Worm (Caenorhabditis elegans): ENCODE results near the gene fbxb-74.
A peak's percentile ranks its signal among the peaks of the same experiment; 100 is the strongest.

fbxb-74 gene

DNA sequence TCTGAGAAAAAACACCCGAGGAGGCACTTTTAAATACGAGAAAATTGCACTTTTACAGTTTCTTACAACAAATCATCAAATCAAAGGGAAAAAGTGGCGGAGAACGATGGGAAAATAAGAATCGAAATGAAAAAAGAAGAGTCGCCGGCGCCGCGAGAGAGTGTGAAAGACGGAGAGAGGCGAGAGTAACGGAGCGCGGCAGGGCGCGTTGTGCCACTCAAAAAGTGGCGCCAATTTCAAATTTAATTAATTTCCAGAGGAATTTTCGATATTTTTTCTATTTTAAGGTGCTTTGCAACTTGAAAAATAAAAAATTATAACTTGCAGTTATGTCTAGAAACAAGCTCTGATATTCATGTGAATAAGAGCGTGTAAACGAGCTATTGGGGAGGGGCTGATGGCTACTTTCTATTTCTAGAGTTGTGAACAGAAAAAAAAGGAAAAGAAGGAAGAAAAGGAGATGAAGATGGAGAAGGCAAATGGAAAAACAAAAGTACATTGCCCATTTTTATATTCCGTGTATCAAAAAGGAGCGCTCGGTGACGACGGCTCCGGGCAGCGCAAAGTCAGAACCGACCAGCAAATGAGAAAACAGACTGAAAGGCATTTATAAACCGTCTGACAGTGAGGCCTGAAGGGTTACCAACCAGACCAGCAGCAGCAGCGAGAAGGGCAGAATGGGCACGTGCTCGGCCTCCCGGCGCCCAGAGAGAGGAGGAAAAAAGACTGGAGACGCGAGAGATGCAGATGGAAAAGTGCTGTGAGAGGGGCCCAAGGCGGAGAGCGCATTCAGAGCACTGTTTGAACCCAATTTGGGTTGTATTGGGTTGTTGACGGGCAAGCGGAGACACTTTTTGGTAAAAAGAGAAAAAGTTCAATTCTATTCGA, 32.0 kb upstream of the fbxb-74 start (continued):
- no peak for TF ChIP-seq xbp-1 (tag; optimal IDR thresholded peaks at IDR 0.05)
- no peak for TF ChIP-seq nhr-76 (tag; optimal IDR thresholded peaks at IDR 0.05)
- TF ChIP-seq dpl-1 (GFP tag; optimal IDR thresholded peaks at IDR 0.05): peak; percentile 57 to 75 (median 65)
- TF ChIP-seq unc-30 (tag; optimal IDR thresholded peaks at IDR 0.05): no peak
- no peak for TF ChIP-seq ama-1 (optimal IDR thresholded peaks at IDR 0.05)
- peak; percentile 11 for TF ChIP-seq tbx-2 (tag; optimal IDR thresholded peaks at IDR 0.05)
- TF ChIP-seq sup-37 (GFP tag; optimal IDR thresholded peaks at IDR 0.05): no peak
- no peak for TF ChIP-seq fkh-10 (GFP tag; optimal IDR thresholded peaks at IDR 0.05)
- TF ChIP-seq efl-3 (GFP tag; optimal IDR thresholded peaks at IDR 0.05): no peak
- no peak for TF ChIP-seq pag-3 (tag; optimal IDR thresholded peaks at IDR 0.05; ENCODE audit: borderline replicate concordance, insufficient read depth)
- no peak for TF ChIP-seq nhr-12 (tag; optimal IDR thresholded peaks at IDR 0.05)
- no peak for TF ChIP-seq C34B4.2 (tag; optimal IDR thresholded peaks at IDR 0.05)
- no peak for TF ChIP-seq lir-3 (tag; optimal IDR thresholded peaks at IDR 0.05; ENCODE audit: poor library complexity)
- TF ChIP-seq nhr-237 (tag; optimal IDR thresholded peaks at IDR 0.05): no peak
- TF ChIP-seq lin-35 (GFP tag; optimal IDR thresholded peaks at IDR 0.05): peak; percentile 59 to 81
- TF ChIP-seq vab-15 (tag; optimal IDR thresholded peaks at IDR 0.05): peak; percentile 41
- no peak for TF ChIP-seq egl-27 (tag; optimal IDR thresholded peaks at IDR 0.05)
- TF ChIP-seq lin-13 (GFP tag; optimal IDR thresholded peaks at IDR 0.05): peak; percentile 3
- TF ChIP-seq hlh-17 (GFP tag; optimal IDR thresholded peaks at IDR 0.05; ENCODE audit: borderline replicate concordance): no peak
- no peak for TF ChIP-seq ceh-90 (tag; optimal IDR thresholded peaks at IDR 0.05)
- no peak for TF ChIP-seq egl-13 (tag; optimal IDR thresholded peaks at IDR 0.05)
- TF ChIP-seq pqm-1 (tag; optimal IDR thresholded peaks at IDR 0.05): no peak
- TF ChIP-seq nhr-11 (tag; optimal IDR thresholded peaks at IDR 0.05): no peak
- TF ChIP-seq ceh-82 (tag; optimal IDR thresholded peaks at IDR 0.05): peak in 2 of 3 experiments; percentile 14 to 23
- TF ChIP-seq nhr-71 (tag; optimal IDR thresholded peaks at IDR 0.05): peak; percentile 47
- TF ChIP-seq nhr-20 (tag; optimal IDR thresholded peaks at IDR 0.05): peak; percentile 9
- TF ChIP-seq efl-1 (optimal IDR thresholded peaks at IDR 0.05): peak; percentile 57 to 77
- TF ChIP-seq efl-1 (GFP tag; optimal IDR thresholded peaks at IDR 0.05 in 1 of 2): peak; percentile 78 to 97
- TF ChIP-seq grh-1 (GFP tag; IDR thresholded peaks at IDR 0.05): no peak
- no peak for TF ChIP-seq lin-15B (tag; optimal IDR thresholded peaks at IDR 0.05)
- TF ChIP-seq elt-3 (tag; optimal IDR thresholded peaks at IDR 0.05): peak in 1 of 6 experiments; percentile 33
- TF ChIP-seq ceh-8 (GFP tag; optimal IDR thresholded peaks at IDR 0.05): no peak
- TF ChIP-seq tlp-1 (tag; optimal IDR thresholded peaks at IDR 0.05): no peak
- no peak for TF ChIP-seq zag-1 (tag; optimal IDR thresholded peaks at IDR 0.05)
- no peak for TF ChIP-seq irx-1 (tag; optimal IDR thresholded peaks at IDR 0.05)
- TF ChIP-seq sptf-1 (tag; optimal IDR thresholded peaks at IDR 0.05): no peak
- peak; percentile 42 for TF ChIP-seq fkh-8 (tag; optimal IDR thresholded peaks at IDR 0.05)
- TF ChIP-seq rnt-1 (tag; optimal IDR thresholded peaks at IDR 0.05): peak; percentile 50
- no peak for TF ChIP-seq ztf-4 (tag; optimal IDR thresholded peaks at IDR 0.05)
- TF ChIP-seq lsy-2 (tag; optimal IDR thresholded peaks at IDR 0.05): peak; percentile 17 to 35

Data from whole organism, L1 larva.